Worm (Caenorhabditis elegans) whole organism, L4/young adult: Measurements from ENCODE around the gene srh-297.

Source experiments
- W03F9.2 ChIP-seq: fragments of 150-350 bp; optimal IDR thresholded peaks from 2 replicates; lab custom pipeline; 2014; ENCODE audit warnings: missing biosample characterization, missing genetic modification characterization
- dao-5 ChIP-seq: sonication (generic microtip); optimal IDR thresholded peaks from 2 replicates; lab custom pipeline; 2016; ENCODE audit warnings: missing genotype, missing genetic modification characterization, moderate library complexity, missing compliant biosample characterization
- him-1 ChIP-seq: sonication (generic microtip); optimal IDR thresholded peaks from 2 replicates; lab custom pipeline; 2016; ENCODE audit warnings: missing genotype, missing genetic modification reagents, missing genetic modification characterization, missing compliant biosample characterization

Gene srh-297

DNA sequence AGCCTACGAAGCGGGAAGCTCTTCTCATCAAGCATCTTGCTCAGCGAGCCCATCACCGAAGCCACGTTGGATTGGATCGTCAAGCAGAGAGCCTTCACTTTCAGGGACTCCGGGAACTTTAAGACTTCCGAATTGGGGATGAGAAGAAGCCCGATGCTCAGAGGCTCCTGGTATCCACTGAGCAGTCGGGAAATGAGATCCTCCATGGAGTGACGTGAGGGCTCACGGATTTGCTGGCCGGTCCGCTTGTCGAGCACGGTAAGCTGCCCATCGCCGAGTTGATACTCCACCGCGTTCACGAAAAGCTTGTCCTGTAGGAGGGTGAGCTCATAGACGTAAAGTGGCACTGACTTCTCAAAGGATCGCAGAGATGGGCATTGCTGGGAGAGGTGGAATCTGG is 17.2 kb upstream of the srh-297 start:
- no peak for TF ChIP-seq W03F9.2 (tag; lab: Kevin White, UChicago)
- no peak for TF ChIP-seq dao-5 (tag; lab: Kevin White, UChicago)
- TF ChIP-seq him-1 (tag; lab: Kevin White, UChicago): no peak

DNA sequence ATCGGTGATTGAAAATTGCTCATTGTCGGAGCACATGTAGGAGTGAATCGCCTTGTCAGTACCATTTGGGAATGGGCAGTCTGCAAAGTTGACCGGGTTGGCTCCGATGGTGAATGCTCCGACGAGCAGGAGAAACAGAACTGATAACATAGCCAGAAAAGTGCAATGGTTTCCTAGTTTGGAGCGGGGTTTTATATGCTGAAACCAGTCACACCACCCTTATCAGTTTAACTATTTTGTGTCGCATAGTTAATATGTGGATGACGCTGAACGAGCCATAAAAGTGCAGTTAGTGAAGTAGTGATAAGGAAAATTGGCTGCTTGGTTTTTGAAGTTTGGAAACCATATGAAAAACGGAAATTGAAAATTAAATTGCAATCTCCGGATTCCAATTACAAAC is 15.5 kb upstream of the srh-297 start, which contains the start of gene C17F4.7:
Gene C17F4.7 (minus strand): TSS at position 180 of the 400 bp plus-strand sequence.
- no peak for TF ChIP-seq W03F9.2 (tag; lab: Kevin White, UChicago)
- no peak for TF ChIP-seq dao-5 (tag; lab: Kevin White, UChicago)
- no peak for TF ChIP-seq him-1 (tag; lab: Kevin White, UChicago)

DNA sequence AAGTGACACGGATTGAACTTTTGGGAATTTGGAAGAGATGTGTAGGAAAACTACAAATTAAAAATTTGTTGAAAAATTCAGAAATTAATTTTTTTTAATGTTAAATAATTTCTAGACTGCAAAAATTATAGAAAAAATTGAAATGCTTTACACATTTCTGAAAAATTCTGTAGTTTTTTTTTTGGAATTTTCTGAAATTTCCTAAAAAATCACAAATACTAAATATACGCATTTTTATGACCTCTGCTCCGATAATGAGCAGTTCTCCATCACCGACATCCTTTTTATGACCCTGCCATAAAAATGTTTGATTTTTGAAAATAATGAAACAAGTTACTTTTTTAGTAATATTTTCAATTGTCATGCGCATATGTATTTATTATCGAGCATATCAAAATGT is 14.4 kb upstream of the srh-297 start:
- TF ChIP-seq dao-5 (tag; lab: Kevin White, UChicago): no peak
- TF ChIP-seq him-1 (tag; lab: Kevin White, UChicago): no peak
- no peak for TF ChIP-seq W03F9.2 (tag; lab: Kevin White, UChicago)

DNA sequence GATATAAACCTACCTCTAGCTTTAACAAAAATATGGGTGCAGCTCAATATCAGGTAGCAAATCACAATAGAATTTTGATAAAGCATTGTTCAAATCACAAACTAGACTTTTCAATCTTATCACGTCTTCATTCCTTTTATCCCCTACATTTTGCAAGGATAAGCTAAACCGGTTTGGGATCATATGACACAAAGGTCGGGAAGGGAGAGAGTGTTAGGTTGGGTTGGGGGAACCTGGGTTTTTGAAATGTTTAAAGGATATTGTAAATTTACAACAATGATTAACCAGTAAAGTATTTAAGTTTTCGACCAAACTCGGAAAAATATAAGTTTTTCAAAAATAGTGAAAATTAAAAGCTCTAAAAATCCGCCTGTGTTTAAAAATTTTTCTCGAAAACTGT is 13.7 kb upstream of the srh-297 start, which contains the start of gene C17F4.12:
Gene C17F4.12 (minus strand): TSS at position 101 of the 400 bp plus-strand sequence.
- TF ChIP-seq W03F9.2 (tag; lab: Kevin White, UChicago): no peak
- no peak for TF ChIP-seq dao-5 (tag; lab: Kevin White, UChicago)
- TF ChIP-seq him-1 (tag; lab: Kevin White, UChicago): no peak

DNA sequence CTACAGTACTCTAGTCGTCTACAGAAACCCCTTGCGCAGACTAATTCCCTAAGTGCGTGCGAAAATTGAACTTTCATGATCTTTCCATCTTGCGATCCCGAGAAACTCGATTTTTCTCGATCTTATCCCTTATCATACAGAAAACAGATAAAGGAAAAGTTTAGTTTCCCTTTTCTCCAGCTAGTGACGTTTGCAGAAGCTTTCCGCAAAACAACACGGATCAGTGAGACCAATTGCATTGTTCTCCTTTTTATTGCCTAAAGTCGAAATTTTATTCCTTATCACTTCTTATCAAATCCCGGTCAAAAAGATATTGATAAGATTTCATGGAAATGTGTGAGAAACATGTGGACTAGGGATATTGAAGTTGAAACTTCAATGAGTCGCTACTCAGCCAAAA is 11.5 kb upstream of the srh-297 start:
- no peak for TF ChIP-seq W03F9.2 (tag; lab: Kevin White, UChicago)

DNA sequence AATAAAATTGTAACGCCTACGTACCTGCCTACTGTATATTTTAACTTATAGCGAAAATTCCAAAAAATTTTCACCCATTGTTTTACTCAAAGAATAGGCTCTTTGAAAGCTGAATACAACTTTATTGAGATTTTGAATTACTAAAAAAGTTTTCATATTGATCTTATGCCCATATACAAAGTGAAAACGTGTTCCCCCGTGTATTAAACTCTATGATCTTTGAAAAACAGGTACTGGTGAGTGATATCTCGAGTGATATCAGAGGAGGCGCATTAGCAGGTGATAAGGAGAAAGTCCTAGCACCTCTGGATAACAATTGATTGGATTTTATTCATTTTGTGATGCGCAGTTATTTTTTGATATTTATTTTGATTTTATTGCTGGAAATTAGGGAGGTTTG is 9.9 kb upstream of the srh-297 start, which contains the start of gene C17F4.3:
Gene C17F4.3 (plus strand): TSS at position 301 of the 400 bp plus-strand sequence.
- TF ChIP-seq dao-5 (tag; lab: Kevin White, UChicago) (no peak), him-1 (tag; lab: Kevin White, UChicago) (no peak), W03F9.2 (tag; lab: Kevin White, UChicago) (no peak)

DNA sequence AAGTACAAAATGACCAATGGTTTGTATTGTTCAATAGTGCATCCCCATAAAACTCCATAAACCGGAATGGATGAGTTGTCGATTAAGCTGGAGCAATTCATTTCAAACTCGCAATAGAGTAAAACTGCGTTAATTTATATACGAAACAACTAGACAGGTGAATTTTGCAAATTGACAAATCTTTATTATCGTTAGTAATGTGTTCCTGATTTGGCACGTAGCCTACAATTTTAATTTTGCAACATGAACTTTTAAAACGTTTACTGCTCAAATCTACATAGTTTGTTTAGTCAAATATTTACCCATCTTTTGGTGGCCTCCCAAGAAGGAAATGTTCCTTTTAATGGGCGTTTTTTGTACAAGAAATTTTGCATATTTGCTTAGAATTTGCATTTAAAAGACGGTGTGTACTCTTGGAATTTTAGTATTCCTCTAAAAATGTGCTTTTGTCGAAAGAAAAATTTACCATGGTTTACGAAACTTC is 6.8 kb upstream of the srh-297 start, which contains the start of the genes srz-67 and C17F4.11:
Gene srz-67 (minus strand): TSS at position 101 of the 484 bp plus-strand sequence.
Gene C17F4.11 (plus strand): TSS at position 434 of the 484 bp plus-strand sequence.
- TF ChIP-seq him-1 (tag; lab: Kevin White, UChicago): no peak
- TF ChIP-seq dao-5 (tag; lab: Kevin White, UChicago): no peak
- TF ChIP-seq W03F9.2 (tag; lab: Kevin White, UChicago): no peak

DNA sequence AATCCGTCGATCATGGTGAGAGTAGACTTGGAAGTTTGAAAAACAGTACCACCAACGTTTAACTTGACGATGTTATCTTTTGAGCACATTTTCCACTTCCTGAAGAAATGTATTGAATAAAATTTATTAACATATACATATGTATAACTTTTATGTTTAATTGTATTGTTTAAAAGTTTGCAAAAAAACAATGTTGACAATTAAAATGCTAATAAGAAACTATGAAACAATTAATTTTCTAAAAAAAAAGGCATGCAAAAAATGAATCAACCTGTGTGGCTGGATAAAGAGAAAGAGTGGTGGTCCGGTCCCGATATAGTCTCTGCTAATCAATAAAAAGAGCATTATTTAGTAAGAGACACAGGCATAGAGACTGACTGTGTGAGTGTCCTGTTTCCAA is 4.4 kb upstream of the srh-297 start, which contains the start of gene C17F4.8:
Gene C17F4.8 (minus strand): TSS at position 101 of the 400 bp plus-strand sequence.
- TF ChIP-seq W03F9.2 (tag; lab: Kevin White, UChicago): no peak

DNA sequence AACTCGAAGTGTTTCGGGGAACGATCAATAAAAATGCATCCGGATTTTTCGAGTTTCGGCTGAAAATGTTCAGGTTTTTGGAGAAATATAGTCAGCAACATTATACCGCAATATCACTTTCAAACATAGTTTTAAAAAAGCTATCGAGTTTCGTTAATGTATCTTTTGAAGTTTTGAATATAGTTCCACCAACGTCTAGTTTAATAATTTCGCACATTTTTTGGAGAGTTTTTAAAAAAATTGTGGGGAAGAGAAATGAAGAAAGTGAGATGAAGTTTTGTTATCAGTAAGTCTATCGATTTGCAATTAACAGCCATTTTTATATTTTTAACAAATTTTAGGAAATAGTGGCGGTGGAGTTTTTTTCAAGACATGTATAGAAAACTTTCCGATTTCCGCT is 4.5 kb downstream of the srh-297 start, which contains the start of gene ZC239.17:
Gene ZC239.17 (minus strand): TSS at position 101 of the 400 bp plus-strand sequence.
- TF ChIP-seq dao-5 (tag; lab: Kevin White, UChicago) (no peak), W03F9.2 (tag; lab: Kevin White, UChicago) (no peak), him-1 (tag; lab: Kevin White, UChicago) (no peak)

DNA sequence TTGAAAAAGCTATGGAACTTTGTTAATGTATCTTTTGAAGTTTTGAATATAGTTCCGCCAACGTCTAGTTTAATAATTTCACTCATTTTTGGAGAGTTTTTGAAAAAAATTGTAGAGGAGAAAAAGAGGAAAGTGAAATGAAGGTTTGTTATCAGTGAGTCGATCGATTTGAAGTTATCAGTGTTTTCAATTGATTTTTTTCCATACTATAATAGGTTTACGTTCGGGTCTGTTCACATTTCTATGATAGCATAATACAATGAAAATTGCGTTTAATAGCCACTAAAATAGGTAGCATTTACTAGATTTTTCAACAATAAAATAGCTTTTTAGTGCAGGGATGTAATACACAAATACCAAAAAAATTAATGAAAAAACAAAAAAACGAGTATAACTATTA is 5.1 kb downstream of the srh-297 start, which contains the start of gene ZC239.16:
Gene ZC239.16 (minus strand): TSS at position 120 of the 400 bp plus-strand sequence.
- TF ChIP-seq dao-5 (tag; lab: Kevin White, UChicago) (no peak), W03F9.2 (tag; lab: Kevin White, UChicago) (no peak), him-1 (tag; lab: Kevin White, UChicago) (no peak)

DNA sequence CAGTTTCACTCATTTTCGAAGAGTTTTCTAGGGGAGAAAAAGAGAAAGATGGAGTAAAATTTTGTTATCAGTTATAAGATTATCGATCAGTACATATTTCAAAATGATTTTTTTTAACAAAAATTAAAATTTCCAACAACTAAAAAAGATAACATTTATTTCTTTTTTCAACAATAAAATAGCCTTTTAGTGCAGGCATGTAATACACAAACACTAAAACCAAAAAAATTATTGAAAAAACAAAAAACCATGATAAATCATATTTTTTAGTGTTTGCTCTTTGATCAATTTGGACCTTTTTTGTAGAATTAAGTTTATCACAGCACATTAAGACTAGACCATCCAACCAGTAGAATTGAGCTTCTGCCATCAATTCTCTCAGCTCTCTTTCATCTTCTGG is 5.7 kb downstream of the srh-297 start, which contains the start of gene ZC239.15:
Gene ZC239.15 (minus strand): TSS at position 101 of the 400 bp plus-strand sequence.
- no peak for TF ChIP-seq dao-5 (tag; lab: Kevin White, UChicago)
- TF ChIP-seq W03F9.2 (tag; lab: Kevin White, UChicago): no peak
- TF ChIP-seq him-1 (tag; lab: Kevin White, UChicago): no peak

DNA sequence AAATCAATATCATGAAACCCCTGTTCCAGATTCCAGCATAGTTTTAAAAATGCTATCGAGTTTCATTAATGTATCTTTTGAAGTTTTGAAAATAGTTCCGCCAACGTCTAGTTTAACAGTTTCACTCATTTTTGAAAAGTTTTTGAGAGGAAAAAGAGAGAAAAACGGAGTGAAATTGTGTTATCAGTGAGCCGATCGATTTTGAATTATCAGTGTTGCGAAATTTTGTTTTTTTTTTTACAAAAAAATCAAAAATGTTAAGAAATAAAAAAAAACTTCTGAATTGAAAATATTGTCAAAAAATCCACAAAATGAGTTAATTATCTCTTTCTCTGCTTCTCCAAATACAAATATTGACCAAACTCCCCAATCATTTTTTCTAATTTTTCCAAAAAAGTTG is 7.6 kb downstream of the srh-297 start, which contains the start of gene ZC239.13:
Gene ZC239.13 (minus strand): TSS at position 154 of the 400 bp plus-strand sequence.
- TF ChIP-seq W03F9.2 (tag; lab: Kevin White, UChicago): no peak
- TF ChIP-seq him-1 (tag; lab: Kevin White, UChicago): no peak
- no peak for TF ChIP-seq dao-5 (tag; lab: Kevin White, UChicago)

DNA sequence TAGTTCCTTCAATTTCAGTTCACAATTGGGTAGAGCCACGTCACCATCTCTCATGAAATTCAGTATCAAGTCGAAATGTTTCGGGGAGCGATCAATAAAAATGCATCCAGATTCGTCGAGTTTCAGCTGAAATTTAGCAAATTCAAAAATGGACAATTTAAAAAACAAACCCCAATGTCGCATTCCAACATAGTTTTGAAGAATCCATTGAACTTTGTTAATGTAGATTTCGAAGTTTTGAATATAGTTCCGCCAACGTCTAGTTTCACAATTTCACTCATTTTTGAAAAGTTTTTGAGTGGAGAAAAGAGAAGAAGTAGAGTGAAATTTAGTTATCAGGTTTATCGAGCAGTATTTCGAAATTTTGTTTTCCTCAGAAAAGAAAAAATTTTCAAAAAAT is 8.6 kb downstream of the srh-297 start, which contains the start of gene ZC239.14:
Gene ZC239.14 (minus strand): TSS at position 305 of the 400 bp plus-strand sequence.
- TF ChIP-seq him-1 (tag; lab: Kevin White, UChicago): no peak
- TF ChIP-seq dao-5 (tag; lab: Kevin White, UChicago): no peak
- TF ChIP-seq W03F9.2 (tag; lab: Kevin White, UChicago): no peak

DNA sequence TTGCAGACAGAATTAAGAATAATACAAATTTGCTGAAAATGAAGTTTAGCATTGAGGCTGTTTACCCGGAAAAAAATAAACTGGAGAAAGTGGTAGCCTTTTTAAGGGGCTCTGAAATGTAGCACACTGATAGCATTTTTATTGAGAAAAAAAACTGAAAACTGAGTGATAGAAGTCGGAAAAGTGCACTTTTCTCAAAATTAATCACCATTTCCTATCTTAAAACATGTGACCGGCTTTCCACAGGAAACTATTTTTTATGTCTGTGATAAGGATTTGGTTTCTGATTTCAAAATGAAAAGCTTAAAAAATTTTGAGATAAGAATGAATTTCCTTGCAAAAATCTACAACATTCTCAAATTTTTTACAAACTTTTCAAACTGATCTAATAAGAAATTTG is 9.6 kb downstream of the srh-297 start, which contains the start of gene ZC239.22:
Gene ZC239.22 (minus strand): TSS at position 101 of the 400 bp plus-strand sequence.
- TF ChIP-seq dao-5 (tag; lab: Kevin White, UChicago): no peak
- TF ChIP-seq W03F9.2 (tag; lab: Kevin White, UChicago): no peak
- no peak for TF ChIP-seq him-1 (tag; lab: Kevin White, UChicago)
